Worm (Caenorhabditis elegans): Measurements from ENCODE around the gene Y43F8B.9.

DNA sequence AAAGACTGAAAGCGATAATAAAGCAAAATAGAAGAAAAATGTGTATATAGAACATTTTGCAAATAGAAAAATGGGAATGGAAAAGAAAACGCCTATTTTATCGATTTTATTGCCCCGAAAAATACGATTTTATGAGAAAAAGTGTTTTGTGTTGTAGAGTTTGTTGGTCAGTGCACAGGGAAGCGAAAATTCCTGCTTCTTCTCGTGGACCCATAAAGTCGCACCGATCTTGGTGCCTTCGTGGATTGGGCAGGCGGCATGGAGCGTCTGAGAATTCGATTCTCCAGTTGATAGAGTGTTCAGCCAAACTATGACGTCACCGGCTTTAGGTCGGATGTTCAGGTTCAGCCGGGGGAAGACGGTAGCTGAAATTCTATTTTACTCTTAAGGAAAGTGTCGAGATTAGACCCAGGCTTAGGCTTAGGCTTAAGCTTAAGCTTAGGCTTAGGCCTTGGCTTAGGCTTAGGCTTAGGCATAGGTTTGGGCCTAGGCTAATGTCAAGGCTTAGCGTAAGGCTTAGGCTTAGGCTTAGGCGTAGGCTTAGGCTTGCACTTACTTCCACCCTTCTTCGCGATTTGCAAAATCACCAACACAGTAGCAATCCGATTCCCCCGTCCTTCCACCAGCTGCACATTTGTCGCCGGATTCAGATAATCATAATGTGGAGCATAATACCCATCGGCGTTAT, 34.5 kb downstream of the Y43F8B.9 start, which contains the start of gene Y43F8B.19:
- TF ChIP-seq hlh-6 (tag; optimal IDR thresholded peaks at IDR 0.05) (no peak), pha-4 (tag; optimal IDR thresholded peaks at IDR 0.05) (no peak)
